Worm (Caenorhabditis elegans) whole organism, L4/young adult: ENCODE results near the gene Y57G11C.20.

Experiments
- W03F9.2 ChIP-seq: fragments of 150-350 bp; optimal IDR thresholded peaks from 2 replicates; lab custom pipeline; 2014; ENCODE audit warnings: missing biosample characterization, missing genetic modification characterization
- dao-5 ChIP-seq: sonication (generic microtip); optimal IDR thresholded peaks from 2 replicates; lab custom pipeline; 2016; ENCODE audit warnings: missing genotype, missing genetic modification characterization, moderate library complexity, missing compliant biosample characterization
- him-1 ChIP-seq: sonication (generic microtip); optimal IDR thresholded peaks from 2 replicates; lab custom pipeline; 2016; ENCODE audit warnings: missing genotype, missing genetic modification reagents, missing genetic modification characterization, missing compliant biosample characterization

ce11 chrIV:14836885-14837284 lies 6.3 kb upstream of the Y57G11C.20 start, which contains the start of gene Y57G11C.22:
- TF ChIP-seq W03F9.2 (tag; lab: Kevin White, UChicago) = no peak
- TF ChIP-seq him-1 (tag; lab: Kevin White, UChicago) = no peak
- no peak for TF ChIP-seq dao-5
